Fruit fly (Drosophila melanogaster) whole organism, embryonic: ENCODE data around the gene ps.

Experiments
- CG10267 ChIP-seq: fragments of 200-800 bp; sonication (Bioruptor generic); optimal IDR thresholded peaks from 2 replicates; lab custom pipeline; 2018; ENCODE audit warnings: missing biosample characterization, mild to moderate bottlenecking, missing genetic modification characterization, moderate library complexity
- CG10274 ChIP-seq: fragments of 200-800 bp; sonication (Bioruptor generic); optimal IDR thresholded peaks from 3 replicates; lab custom pipeline; 2017; ENCODE audit warnings: missing biosample characterization, mild to moderate bottlenecking, missing genetic modification characterization
- CG11560 ChIP-seq: fragments of 200-800 bp; sonication (Bioruptor generic); IDR thresholded peaks from 3 replicates; pipeline ENCODE4 v1.3.6; 2022; ENCODE audit warnings: missing biosample characterization, missing genetic modification characterization
- CG11723 ChIP-seq: fragments of 200-800 bp; sonication (Bioruptor generic); optimal IDR thresholded peaks from 2 replicates; lab custom pipeline; 2017; ENCODE audit warnings: missing biosample characterization, mild to moderate bottlenecking, missing genetic modification characterization
- CG12219 ChIP-seq: fragments of 200-800 bp; sonication (Bioruptor generic); optimal IDR thresholded peaks from 3 replicates; lab custom pipeline; 2018; ENCODE audit warnings: missing biosample characterization, mild to moderate bottlenecking, missing genetic modification characterization
- CG13424 ChIP-seq: fragments of 200-800 bp; sonication (Bioruptor generic); optimal IDR thresholded peaks from 2 replicates; lab custom pipeline; 2019; ENCODE audit warnings: missing biosample characterization, mild to moderate bottlenecking, missing genetic modification characterization, moderate library complexity
- CG13775 ChIP-seq: fragments of 200-800 bp; sonication (Bioruptor generic); optimal IDR thresholded peaks from 3 replicates; lab custom pipeline; 2017; ENCODE audit warnings: missing biosample characterization, mild to moderate bottlenecking, missing genetic modification characterization
- CG1603 ChIP-seq: fragments of 200-800 bp; sonication (Bioruptor generic); optimal IDR thresholded peaks from 2 replicates; lab custom pipeline; 2019; ENCODE audit warnings: missing biosample characterization, mild to moderate bottlenecking, missing genetic modification characterization, moderate library complexity
- CG16815 ChIP-seq: fragments of 200-800 bp; sonication (Bioruptor generic); optimal IDR thresholded peaks from 3 replicates; lab custom pipeline; 2017; ENCODE audit warnings: missing biosample characterization, mild to moderate bottlenecking, missing genetic modification characterization
- CG2129 ChIP-seq: fragments of 200-800 bp; sonication (Bioruptor generic); IDR thresholded peaks from 2 replicates; pipeline ENCODE4 v1.3.6; 2022; ENCODE audit warnings: missing biosample characterization, missing genetic modification characterization; ENCODE audit not compliant: partially characterized antibody
- CG31365 ChIP-seq: fragments of 200-800 bp; sonication (Bioruptor generic); optimal IDR thresholded peaks from 2 replicates; lab custom pipeline; 2018; ENCODE audit warnings: missing biosample characterization, mild to moderate bottlenecking, missing genetic modification characterization
- CG3407 ChIP-seq: fragments of 200-800 bp; sonication (Bioruptor generic); optimal IDR thresholded peaks from 2 replicates; lab custom pipeline; 2018; ENCODE audit warnings: missing biosample characterization, mild to moderate bottlenecking, missing genetic modification characterization
- CG3838 ChIP-seq: fragments of 200-800 bp; sonication (Bioruptor generic); optimal IDR thresholded peaks from 3 replicates; lab custom pipeline; 2016; ENCODE audit warnings: missing biosample characterization, missing genetic modification characterization
- CG4328 ChIP-seq: fragments of 200-800 bp; sonication (Bioruptor generic); optimal IDR thresholded peaks from 3 replicates; lab custom pipeline; 2017; ENCODE audit warnings: missing biosample characterization, missing genetic modification reagents, missing genetic modification characterization
- CG4424 ChIP-seq: fragments of 200-800 bp; sonication (Bioruptor generic); optimal IDR thresholded peaks from 3 replicates; lab custom pipeline; 2016; ENCODE audit warnings: missing biosample characterization, missing genetic modification characterization
- CG4617 ChIP-seq: fragments of 200-800 bp; sonication (Bioruptor generic); optimal IDR thresholded peaks from 3 replicates; lab custom pipeline; 2016; ENCODE audit warnings: missing biosample characterization, missing genetic modification characterization, borderline replicate concordance
- CG5180 ChIP-seq: fragments of 200-800 bp; sonication (Bioruptor generic); optimal IDR thresholded peaks from 3 replicates; lab custom pipeline; 2017; ENCODE audit warnings: missing biosample characterization, missing genetic modification characterization, mild to moderate bottlenecking, moderate library complexity, missing genetic modification reagents
- CG6765 ChIP-seq: fragments of 200-800 bp; sonication (Bioruptor generic); optimal IDR thresholded peaks from 3 replicates; lab custom pipeline; 2017; ENCODE audit warnings: missing biosample characterization, mild to moderate bottlenecking, missing genetic modification characterization
- CG6813 ChIP-seq: fragments of 200-800 bp; sonication (Bioruptor generic); optimal IDR thresholded peaks from 2 replicates; lab custom pipeline; 2017; ENCODE audit warnings: missing biosample characterization, missing genetic modification characterization, mild to moderate bottlenecking, moderate library complexity, missing genetic modification reagents
- CG7987 ChIP-seq: fragments of 200-800 bp; sonication (Bioruptor generic); optimal IDR thresholded peaks from 2 replicates; lab custom pipeline; 2018; ENCODE audit warnings: missing biosample characterization, mild to moderate bottlenecking, missing genetic modification characterization, moderate library complexity
- CG8478 ChIP-seq: fragments of >200 bp; optimal IDR thresholded peaks from 2 replicates; lab custom pipeline; 2018
- CG9727 ChIP-seq: fragments of 200-800 bp; sonication (Bioruptor generic); optimal IDR thresholded peaks from 3 replicates; lab custom pipeline; 2017; ENCODE audit warnings: missing biosample characterization, mild to moderate bottlenecking, missing genetic modification characterization
- Dbx ChIP-seq: fragments of 200-800 bp; sonication (Bioruptor generic); IDR thresholded peaks from 3 replicates; pipeline ENCODE4 v1.3.6; 2022; ENCODE audit warnings: missing biosample characterization, missing genetic modification characterization
- Hr78 ChIP-seq, 2 experiments: fragments of 200-800 bp in 1 of 2; fragments of >200 bp in 1 of 2; sonication (Bioruptor generic) in 1 of 2; optimal IDR thresholded peaks; 2 replicates each; lab custom pipeline; 2017 to 2019; ENCODE audit warnings: missing biosample characterization in 2 of 2, missing genetic modification characterization in 2 of 2, mild to moderate bottlenecking in 1 of 2, moderate library complexity in 1 of 2
- Hsf ChIP-seq: fragments of 200-800 bp; sonication (Bioruptor generic); optimal IDR thresholded peaks from 3 replicates; lab custom pipeline; 2016; ENCODE audit warnings: missing biosample characterization, missing genetic modification characterization
- Xrp1 ChIP-seq: fragments of 200-800 bp; sonication (Bioruptor generic); IDR thresholded peaks from 2 replicates; pipeline ENCODE4 v1.3.6; 2022; ENCODE audit warnings: missing biosample characterization, missing genetic modification characterization
- btn ChIP-seq: fragments of 200-800 bp; sonication (Bioruptor generic); optimal IDR thresholded peaks from 2 replicates; lab custom pipeline; 2016; ENCODE audit warnings: missing biosample characterization, missing genetic modification characterization
- chinmo ChIP-seq: fragments of 200-800 bp; sonication (Bioruptor generic); IDR thresholded peaks from 4 replicates; pipeline ENCODE4 v1.3.6; 2022; ENCODE audit warnings: missing biosample characterization, missing genetic modification characterization; ENCODE audit not compliant: partially characterized antibody
- cwo ChIP-seq: fragments of 200-800 bp; sonication (Bioruptor generic); optimal IDR thresholded peaks from 3 replicates; lab custom pipeline; 2017; ENCODE audit warnings: missing biosample characterization, missing genetic modification characterization, mild to moderate bottlenecking, moderate library complexity, missing genetic modification reagents
- da ChIP-seq: fragments of 200-800 bp; sonication (Bioruptor generic); optimal IDR thresholded peaks from 2 replicates; lab custom pipeline; 2016; ENCODE audit warnings: missing biosample characterization, missing genetic modification characterization
- dmrt99B ChIP-seq: fragments of 200-800 bp; sonication (Bioruptor generic); optimal IDR thresholded peaks from 2 replicates; lab custom pipeline; 2018; ENCODE audit warnings: missing biosample characterization, mild to moderate bottlenecking, missing genetic modification characterization, moderate library complexity
- ewg ChIP-seq: fragments of 200-800 bp; sonication (Bioruptor generic); optimal IDR thresholded peaks from 3 replicates; lab custom pipeline; 2017; ENCODE audit warnings: mild to moderate bottlenecking, missing biosample characterization, missing genetic modification reagents, missing genetic modification characterization
- fd102C ChIP-seq: fragments of 200-800 bp; sonication (Bioruptor generic); optimal IDR thresholded peaks from 2 replicates; lab custom pipeline; 2018; ENCODE audit warnings: missing biosample characterization, mild to moderate bottlenecking, missing genetic modification characterization, moderate library complexity
- gce ChIP-seq: fragments of 200-800 bp; sonication (Bioruptor generic); IDR thresholded peaks from 3 replicates; pipeline ENCODE4 v1.3.6; 2022; ENCODE audit warnings: missing biosample characterization, missing genetic modification characterization
- gem ChIP-seq: fragments of 200-800 bp; sonication (Bioruptor generic); optimal IDR thresholded peaks from 2 replicates; lab custom pipeline; 2019; ENCODE audit warnings: missing biosample characterization, mild to moderate bottlenecking, missing genetic modification characterization, moderate library complexity
- lola ChIP-seq, 3 experiments: fragments of >200 bp in 2 of 3; fragments of 200-800 bp in 1 of 3; sonication (Bioruptor generic) in 1 of 3; optimal IDR thresholded peaks; 2 replicates each; lab custom pipeline; 2017 to 2019; ENCODE audit warnings: missing biosample characterization in 3 of 3, missing genetic modification characterization in 3 of 3, mild to moderate bottlenecking in 1 of 3, moderate library complexity in 1 of 3
- nau ChIP-seq: fragments of 200-800 bp; sonication (Bioruptor generic); optimal IDR thresholded peaks from 3 replicates; lab custom pipeline; 2017; ENCODE audit warnings: missing biosample characterization, mild to moderate bottlenecking, missing genetic modification characterization, missing genetic modification reagents
- phol ChIP-seq: fragments of 200-800 bp; sonication (Bioruptor generic); optimal IDR thresholded peaks from 3 replicates; lab custom pipeline; 2018; ENCODE audit warnings: missing biosample characterization, mild to moderate bottlenecking, missing genetic modification characterization, moderate library complexity
- pzg ChIP-seq: fragments of 200-800 bp; sonication (Bioruptor generic); optimal IDR thresholded peaks from 3 replicates; lab custom pipeline; 2018; ENCODE audit warnings: missing biosample characterization, mild to moderate bottlenecking, missing genetic modification characterization, moderate library complexity
- rib ChIP-seq: fragments of 200-800 bp; sonication (Bioruptor generic); IDR thresholded peaks from 2 replicates; pipeline ENCODE4 v1.3.6; 2022; ENCODE audit warnings: missing biosample characterization, missing genetic modification characterization
- salm ChIP-seq: fragments of 200-800 bp; sonication (Bioruptor generic); optimal IDR thresholded peaks from 2 replicates; lab custom pipeline; 2018; ENCODE audit warnings: missing biosample characterization, mild to moderate bottlenecking, missing genetic modification characterization
- sc ChIP-seq, 3 experiments: fragments of >200 bp in 2 of 3; fragments of 200-800 bp in 1 of 3; sonication (Bioruptor generic) in 1 of 3; optimal IDR thresholded peaks; 2 replicates in 2 of 3; 3 replicates in 1 of 3; lab custom pipeline; 2017; ENCODE audit warnings: mild to moderate bottlenecking in 1 of 3, missing biosample characterization in 1 of 3, missing genetic modification characterization in 1 of 3, missing genetic modification reagents in 1 of 3
- sens-2 ChIP-seq: fragments of 200-800 bp; sonication (Bioruptor generic); IDR thresholded peaks from 2 replicates; pipeline ENCODE4 v1.3.6; 2022; ENCODE audit warnings: missing biosample characterization, missing genetic modification characterization
- stc ChIP-seq: fragments of 200-800 bp; sonication (Bioruptor generic); IDR thresholded peaks from 2 replicates; pipeline ENCODE4 v1.3.6; 2022; ENCODE audit warnings: missing biosample characterization, missing genetic modification characterization
- tll ChIP-seq, 2 experiments: fragments of 200-800 bp in 1 of 2; fragments of >200 bp in 1 of 2; sonication (Bioruptor generic) in 1 of 2; optimal IDR thresholded peaks; 2 replicates each; lab custom pipeline; 2017 to 2019; ENCODE audit warnings: missing biosample characterization in 2 of 2, missing genetic modification characterization in 2 of 2, mild to moderate bottlenecking in 1 of 2, moderate library complexity in 1 of 2

ps gene

DNA sequence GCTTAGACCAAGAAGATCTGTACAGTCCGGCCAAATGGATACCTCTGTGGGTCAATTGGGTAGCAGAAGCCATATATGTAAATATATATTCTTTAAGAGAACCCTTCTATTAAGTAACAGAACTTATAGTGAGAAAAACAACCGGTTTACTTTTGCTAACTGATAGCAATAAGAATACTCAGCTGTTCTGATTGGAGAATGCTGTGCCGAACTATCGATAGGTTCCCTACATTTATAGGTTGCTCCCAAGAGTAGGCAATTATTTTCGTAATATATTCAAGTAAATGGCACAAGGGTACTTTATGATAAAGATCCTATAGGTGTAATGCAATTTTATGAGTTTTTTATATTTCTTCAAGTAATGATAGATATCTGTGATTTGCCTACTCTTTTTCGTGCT is 38.6 kb downstream of the ps start, which contains the start of gene GstZ1 (continued):
- no peak for TF ChIP-seq CG11560 (tag; lab: Robert Waterston, UW)
- TF ChIP-seq CG4328 (GFP tag; lab: Kevin White, UChicago) = no peak
- TF ChIP-seq tll (GFP tag; optimal IDR thresholded peaks at IDR 0.05; lab: Kevin White, UChicago) = no peak
- peak; percentile 88; the same call in 3 of the 4 replicates for TF ChIP-seq chinmo (GFP tag; lab: Robert Waterston, UW)
- TF ChIP-seq da (GFP tag; lab: Kevin White, UChicago) = no peak
- no peak for TF ChIP-seq CG31365 (tag; lab: Kevin White, UChicago)
- no peak for TF ChIP-seq CG3838 (GFP tag; lab: Kevin White, UChicago)
- TF ChIP-seq Hsf (GFP tag; lab: Kevin White, UChicago) = no peak
- no peak for TF ChIP-seq stc (GFP tag; lab: Robert Waterston, UW)
- TF ChIP-seq CG4617 (GFP tag; lab: Kevin White, UChicago) = no peak
- TF ChIP-seq CG2129 (GFP tag; lab: Robert Waterston, UW) = peak; percentile 38; the same call in 1 of the 2 replicates
- peak; percentile 33 for TF ChIP-seq pzg (GFP tag; lab: Kevin White, UChicago)
- TF ChIP-seq CG1603 (tag; lab: Kevin White, UChicago) = no peak
- TF ChIP-seq nau (GFP tag; lab: Kevin White, UChicago) = no peak

DNA sequence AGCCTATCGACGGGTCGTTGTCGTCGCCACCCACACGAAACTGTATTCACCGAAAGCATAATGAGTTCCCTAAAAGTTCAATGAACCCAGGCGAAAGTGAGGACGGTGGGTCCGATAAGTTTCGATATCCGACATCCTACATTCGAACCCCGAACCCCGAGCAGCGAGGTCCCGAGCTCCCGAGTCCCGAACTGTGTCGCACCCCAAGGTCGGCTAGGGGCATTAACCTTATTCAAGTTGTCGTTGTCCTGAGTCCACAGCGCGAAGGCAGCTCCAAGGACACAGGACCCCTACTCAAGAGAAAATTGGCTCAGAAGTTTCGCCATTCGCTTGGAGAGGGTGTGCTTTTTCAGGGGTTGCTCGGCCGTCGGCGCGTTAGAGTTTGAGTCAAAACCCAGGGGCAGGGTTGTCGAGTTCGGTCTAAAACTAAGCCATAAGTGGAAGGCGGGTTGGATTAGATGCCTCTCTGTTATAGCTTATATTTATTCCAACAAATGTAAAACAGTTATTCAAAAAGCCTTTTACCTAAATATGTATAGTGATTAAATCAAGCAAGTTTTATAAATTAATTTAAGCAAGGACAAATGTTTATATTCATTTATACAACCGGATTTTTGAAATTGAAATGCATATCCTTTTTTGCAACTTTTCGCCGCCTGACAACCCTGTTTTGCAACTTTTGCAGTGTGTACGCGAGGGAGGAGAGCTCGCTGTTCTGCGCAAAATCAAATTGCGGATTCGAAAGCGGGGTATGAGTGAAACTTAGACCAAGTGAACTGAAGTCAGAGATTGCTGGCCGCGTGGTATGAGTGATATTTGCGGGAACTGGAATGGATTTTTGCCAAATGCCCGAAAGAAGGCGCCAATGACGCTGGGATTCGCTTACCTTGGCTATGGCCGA is 41.9 kb downstream of the ps start:
- TF ChIP-seq Xrp1 (peak; percentile 62), CG6765 (GFP tag; lab: Kevin White, UChicago) (peak; percentile 71), lola (GFP tag; optimal IDR thresholded peaks at IDR 0.05; lab: Kevin White, UChicago) (no peak), phol (tag; lab: Kevin White, UChicago) (peak; percentile 56), cwo (GFP tag; lab: Kevin White, UChicago) (peak; percentile 78), CG11723 (GFP tag; lab: Kevin White, UChicago) (peak; percentile 49), fd102C (GFP tag; lab: Kevin White, UChicago) (no peak), sens-2 (GFP tag; lab: Robert Waterston, UW) (no peak), CG6813 (GFP tag; lab: Kevin White, UChicago) (peak; percentile 73), ewg (GFP tag; lab: Kevin White, UChicago) (peak; percentile 85), btn (GFP tag; lab: Kevin White, UChicago) (no peak), gce (0 out of 3 replicates have a peak, but pooled peaks have one; percentile 12), CG7987 (peak; percentile 1), CG13775 (GFP tag; lab: Kevin White, UChicago) (peak; percentile 56), dmrt99B (tag; lab: Kevin White, UChicago) (peak; percentile 79), rib (GFP tag; lab: Robert Waterston, UW) (no peak), CG10274 (GFP tag; lab: Kevin White, UChicago) (peak; percentile 31), CG4424 (GFP tag; lab: Kevin White, UChicago) (peak; percentile 31), CG12219 (GFP tag; lab: Kevin White, UChicago) (peak; percentile 54), CG3407 (GFP tag; lab: Kevin White, UChicago) (peak; percentile 14), salm (tag; lab: Kevin White, UChicago) (peak; percentile 38), Hr78 (GFP tag; optimal IDR thresholded peaks at IDR 0.05; lab: Kevin White, UChicago) (no peak), CG9727 (GFP tag; lab: Kevin White, UChicago) (peak; percentile 73), CG16815 (GFP tag; lab: Kevin White, UChicago) (peak; percentile 17), CG10267 (tag; lab: Kevin White, UChicago) (peak; percentile 42), CG8478 (lab: Kevin White, UChicago) (no peak), sc (optimal IDR thresholded peaks at IDR 0.05; lab: Kevin White, UChicago) (no peak), sc (GFP tag; optimal IDR thresholded peaks at IDR 0.05; lab: Kevin White, UChicago) (peak; percentile 4), gem (tag; lab: Kevin White, UChicago) (peak; percentile 81), Dbx (peak; percentile 41; the same call in 1 of the 3 replicates), CG13424 (tag; lab: Kevin White, UChicago) (peak; percentile 88), CG5180 (peak; percentile 49)
